Fruit fly (Drosophila melanogaster) whole organism, larva: Measurements from ENCODE around the gene Mco3.

Experiments
- noc ChIP-seq: fragments of 200-800 bp; sonication (Bioruptor generic); optimal IDR thresholded peaks from 3 replicates; lab custom pipeline; 2019; ENCODE audit warnings: missing biosample characterization, mild to moderate bottlenecking, missing genetic modification characterization, moderate library complexity

The Mco3 gene

DNA sequence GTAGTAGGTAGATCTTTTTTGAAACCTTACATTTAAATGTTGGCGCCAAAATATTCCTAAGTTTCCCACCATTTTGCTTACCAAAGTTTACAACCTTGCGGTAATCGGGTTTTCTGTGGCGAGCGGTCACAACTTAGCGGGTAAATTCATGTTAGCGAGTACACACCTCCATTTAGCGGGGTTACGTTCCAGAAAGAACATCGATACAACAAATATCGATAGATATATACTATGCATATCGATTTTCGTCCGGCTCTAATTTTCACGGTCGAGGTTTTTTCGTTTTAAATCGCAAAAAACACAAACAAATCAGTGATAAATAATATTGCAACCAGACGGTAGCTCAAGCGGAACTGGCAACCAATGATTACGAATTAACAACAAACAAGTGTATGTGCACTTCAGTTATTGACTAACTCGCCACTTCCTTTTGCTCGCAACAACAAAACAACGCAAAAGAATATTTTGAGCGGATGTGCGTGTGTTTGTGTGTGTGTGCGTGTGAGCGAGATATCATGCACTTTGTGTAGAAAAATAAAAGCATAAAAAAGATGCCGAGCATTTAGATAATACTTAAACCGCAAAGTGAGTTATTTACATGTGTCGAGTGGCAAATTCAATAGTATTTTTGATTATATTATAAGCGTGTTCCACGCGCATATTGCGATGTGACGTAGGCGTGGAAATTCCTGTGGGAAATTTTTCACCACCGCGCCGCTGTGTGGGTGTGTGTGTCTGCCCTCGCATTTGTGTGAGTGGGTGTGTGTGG lies 8.8 kb upstream of the Mco3 start, which contains the start of gene Lnk:
Gene Lnk (plus strand): TSS at position 236 of the 769 bp plus-strand sequence.
- peak; percentile 16 for TF ChIP-seq noc

DNA sequence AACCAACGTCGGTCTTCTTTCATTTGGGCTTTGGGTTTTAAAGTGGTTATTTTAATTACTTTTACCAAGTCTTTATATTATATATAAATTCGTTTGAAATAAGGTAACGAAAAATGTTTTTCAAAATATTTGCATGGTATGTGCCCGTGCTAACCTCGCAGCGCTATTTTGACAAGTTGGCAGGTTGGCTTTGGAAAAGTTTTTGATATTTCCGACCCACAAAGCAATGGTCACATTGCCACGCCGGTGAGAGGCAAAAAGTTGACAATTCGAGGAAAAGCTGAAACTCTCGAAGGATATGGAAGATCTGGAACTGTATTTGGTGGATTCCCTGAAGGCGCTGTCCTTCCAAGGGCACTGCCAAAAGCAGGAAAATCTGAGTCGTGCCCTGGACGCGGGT lies 4.0 kb upstream of the Mco3 start, which contains the start of gene CG5913:
Gene CG5913 (plus strand): TSS at position 224 of the 400 bp plus-strand sequence.
- no peak for TF ChIP-seq noc

dm6 chr3R:25895522-25895921 lies 1.8 kb upstream of the Mco3 start, which contains the start of gene Sodq:
Gene Sodq, plus strand, starts transcription at chr3R:25895822.
- TF ChIP-seq noc, result no peak

DNA sequence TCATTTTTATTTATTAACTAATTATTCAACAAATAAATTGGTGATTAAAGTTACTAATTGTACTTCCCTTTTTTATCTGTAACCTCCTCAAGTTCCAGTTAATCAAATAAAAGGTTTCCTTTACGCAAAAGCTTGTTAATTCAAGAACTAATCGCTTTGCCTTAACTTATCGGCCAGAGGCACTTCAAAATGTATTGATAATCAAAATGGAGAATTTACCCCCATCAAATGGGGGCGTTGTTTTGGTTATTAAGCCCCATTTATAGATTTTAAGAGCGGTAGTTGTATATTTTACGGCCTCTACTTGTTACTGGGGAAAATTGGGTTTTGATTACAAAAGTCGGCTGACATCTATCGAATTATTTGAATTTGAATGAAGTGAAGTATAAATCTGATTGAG lies 2.4 kb downstream of the Mco3 start, which contains the start of gene CG31091:
Gene CG31091 (plus strand): TSS at position 214 of the 400 bp plus-strand sequence.
- TF ChIP-seq noc, result no peak

DNA sequence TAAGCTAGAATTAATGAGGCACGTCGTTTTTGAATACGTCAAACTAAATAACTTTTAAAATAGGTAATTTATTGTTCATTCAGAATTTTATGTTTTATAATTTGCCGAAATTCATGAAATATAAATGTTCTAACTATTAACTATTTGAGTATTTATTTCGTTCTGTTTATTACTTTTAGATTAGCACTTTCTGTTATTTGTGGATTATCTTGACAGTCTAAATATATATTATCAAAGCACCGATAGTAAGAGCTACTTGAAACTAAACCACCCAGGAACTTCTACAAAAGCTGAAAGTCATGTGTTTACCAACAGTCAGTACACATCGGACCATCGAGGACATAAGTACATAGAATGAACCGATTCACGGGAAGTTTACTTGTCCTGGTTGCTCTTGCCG lies 5.1 kb downstream of the Mco3 start, which contains the start of gene CG31089:
Gene CG31089 (plus strand): TSS at position 301 of the 400 bp plus-strand sequence.
- TF ChIP-seq noc, result no peak

DNA sequence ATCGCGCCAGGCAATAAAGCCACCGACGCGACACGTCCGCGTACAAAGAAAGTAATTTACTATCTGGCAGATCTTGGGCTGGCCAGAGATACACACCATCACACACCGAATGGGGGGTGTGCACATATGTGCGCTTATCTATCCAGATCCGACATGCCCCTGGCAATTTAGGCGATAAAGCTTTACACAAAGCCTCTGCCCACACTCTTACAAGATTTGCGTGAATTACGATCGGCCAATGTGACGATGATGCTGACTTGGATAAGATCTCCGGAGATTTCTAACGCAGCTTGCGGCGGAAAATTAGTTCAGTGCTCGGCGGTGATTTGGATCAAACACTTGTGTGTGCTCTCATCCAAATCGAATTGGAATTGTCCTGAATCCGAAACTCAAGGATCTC lies 9.4 kb downstream of the Mco3 start, which contains the start of gene kumpel:
Gene kumpel (plus strand): TSS at position 301 of the 400 bp plus-strand sequence.
- peak; percentile 75 for TF ChIP-seq noc

DNA sequence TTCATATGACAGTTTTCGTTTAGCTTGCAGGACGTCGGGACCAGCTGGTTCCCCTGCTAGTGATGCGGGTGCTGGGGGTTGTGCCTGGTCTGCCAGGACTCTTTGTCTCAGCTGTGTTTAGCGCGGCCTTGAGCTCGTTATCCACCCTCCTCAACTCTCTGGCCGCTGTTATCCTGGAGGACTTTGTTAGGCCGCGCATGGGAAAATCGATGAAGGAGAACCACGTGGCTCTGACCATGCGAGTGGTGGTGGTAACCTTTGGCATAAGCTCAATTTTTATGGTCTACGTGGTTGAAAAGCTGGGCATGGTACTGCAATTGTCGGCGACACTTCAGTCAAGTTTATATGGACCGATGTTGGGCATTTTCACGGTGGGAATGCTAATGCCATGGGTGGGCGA lies 22.6 kb downstream of the Mco3 start:
- no peak for TF ChIP-seq noc

DNA sequence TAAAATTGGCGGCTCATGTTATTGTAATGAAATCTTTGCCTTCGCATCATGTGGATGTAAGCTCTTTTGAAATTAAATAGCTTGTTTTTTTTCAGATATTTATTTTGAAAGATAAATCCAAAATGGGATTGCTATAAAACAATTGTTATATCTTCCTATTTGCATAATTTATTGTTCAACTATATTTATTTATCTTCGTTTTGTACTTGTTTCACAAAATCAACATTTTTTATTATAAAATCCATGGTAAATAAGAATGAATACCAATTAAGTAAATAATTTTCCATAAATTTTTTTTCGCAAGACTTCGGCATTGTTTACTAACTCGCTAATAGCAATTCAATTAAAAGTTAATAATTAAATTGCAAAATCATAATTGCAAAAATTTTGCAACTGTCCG lies 25.3 kb downstream of the Mco3 start, which contains the start of gene CG14546:
Gene CG14546 (minus strand): TSS at position 101 of the 400 bp plus-strand sequence.
- no peak for TF ChIP-seq noc

dm6 chr3R:25941310-25941709 lies 44.0 kb downstream of the Mco3 start:
- no peak for TF ChIP-seq noc
